Worm (Caenorhabditis elegans) whole organism, late embryonic: ENCODE data around the gene F46C5.9.
A peak's percentile ranks its signal among the peaks of the same experiment; 100 is the strongest.

Source experiments
- C38D4.7 ChIP-seq: fragments of 200-800 bp; sonication (Bioruptor generic); optimal IDR thresholded peaks from 2 replicates; lab custom pipeline; 2018; ENCODE audit warnings: mild to moderate bottlenecking, missing genetic modification characterization, moderate library complexity, missing compliant biosample characterization
- F13H6.1 ChIP-seq: sonication (generic microtip); optimal IDR thresholded peaks from 2 replicates; lab custom pipeline; 2016; ENCODE audit warnings: missing genetic modification characterization, missing compliant biosample characterization
- K09A11.1 ChIP-seq: sonication (generic microtip); optimal IDR thresholded peaks from 2 replicates; lab custom pipeline; 2017; ENCODE audit warnings: antibody characterized with exemption, mild to moderate bottlenecking, missing genetic modification characterization, missing compliant biosample characterization; ENCODE audit not compliant: insufficient read depth
- T23F11.4 ChIP-seq: fragments of 200-800 bp; sonication (Bioruptor generic); optimal IDR thresholded peaks from 2 replicates; lab custom pipeline; 2018; ENCODE audit warnings: mild to moderate bottlenecking, missing genetic modification characterization, missing compliant biosample characterization
- ahr-1 ChIP-seq: sonication (generic microtip); optimal IDR thresholded peaks from 2 replicates; lab custom pipeline; 2016; ENCODE audit warnings: missing genetic modification characterization, missing compliant biosample characterization
- ama-1 ChIP-seq: fragments of 150-350 bp; optimal IDR thresholded peaks from 2 replicates; lab custom pipeline; 2014
- ceh-14 ChIP-seq: sonication (generic microtip); optimal IDR thresholded peaks from 2 replicates; lab custom pipeline; 2016; ENCODE audit warnings: missing genotype, missing genetic modification characterization, missing compliant biosample characterization
- ceh-18 ChIP-seq: sonication (generic microtip); optimal IDR thresholded peaks from 2 replicates; lab custom pipeline; 2016; ENCODE audit warnings: missing genetic modification characterization, missing compliant biosample characterization
- ceh-19 ChIP-seq: fragments of 200-800 bp; sonication (Bioruptor generic); optimal IDR thresholded peaks from 2 replicates; lab custom pipeline; 2018; ENCODE audit warnings: mild to moderate bottlenecking, missing genetic modification characterization, missing compliant biosample characterization
- ceh-2 ChIP-seq: sonication (generic microtip); optimal IDR thresholded peaks from 2 replicates; lab custom pipeline; 2016; ENCODE audit warnings: missing genotype, missing genetic modification characterization, missing compliant biosample characterization
- ceh-24 ChIP-seq: sonication (generic microtip); optimal IDR thresholded peaks from 2 replicates; lab custom pipeline; 2016; ENCODE audit warnings: mild to moderate bottlenecking, missing genetic modification characterization, missing compliant biosample characterization
- ceh-30 ChIP-seq: fragments of 150-350 bp; optimal IDR thresholded peaks from 2 replicates; lab custom pipeline; 2014; ENCODE audit warnings: missing biosample characterization, missing genetic modification characterization
- ceh-31 ChIP-seq: sonication (generic microtip); optimal IDR thresholded peaks from 2 replicates; lab custom pipeline; 2016; ENCODE audit warnings: missing genetic modification characterization, missing compliant biosample characterization
- ceh-34 ChIP-seq: sonication (generic microtip); optimal IDR thresholded peaks from 2 replicates; lab custom pipeline; 2016; ENCODE audit warnings: mild to moderate bottlenecking, missing genetic modification characterization, missing compliant biosample characterization
- ceh-45 ChIP-seq: fragments of 200-800 bp; sonication (Bioruptor generic); IDR thresholded peaks from 2 replicates; pipeline ENCODE4 v1.3.6; 2022; ENCODE audit warnings: missing genetic modification reagents, missing genetic modification characterization, missing compliant biosample characterization
- ceh-48 ChIP-seq: sonication (generic microtip); optimal IDR thresholded peaks from 2 replicates; lab custom pipeline; 2016; ENCODE audit warnings: missing genetic modification characterization, inconsistent platforms, missing compliant biosample characterization
- dmd-4 ChIP-seq: sonication (generic microtip); optimal IDR thresholded peaks from 2 replicates; lab custom pipeline; 2016; ENCODE audit warnings: borderline replicate concordance, missing genetic modification characterization, missing compliant biosample characterization
- dve-1 ChIP-seq: sonication (generic microtip); optimal IDR thresholded peaks from 2 replicates; lab custom pipeline; 2017; ENCODE audit warnings: antibody characterized with exemption, mild to moderate bottlenecking, missing genetic modification characterization, missing compliant biosample characterization
- elt-2 ChIP-seq: sonication (generic microtip); optimal IDR thresholded peaks from 2 replicates; lab custom pipeline; 2016; ENCODE audit warnings: missing genetic modification reagents, missing genetic modification characterization, missing compliant biosample characterization
- elt-4 ChIP-seq: sonication (generic microtip); optimal IDR thresholded peaks from 2 replicates; lab custom pipeline; 2016; ENCODE audit warnings: missing genetic modification characterization, missing compliant biosample characterization
- ets-4 ChIP-seq: sonication (generic microtip); optimal IDR thresholded peaks from 2 replicates; lab custom pipeline; 2016; ENCODE audit warnings: missing genetic modification characterization, missing compliant biosample characterization
- eyg-1 ChIP-seq: sonication (generic microtip); optimal IDR thresholded peaks from 2 replicates; lab custom pipeline; 2016; ENCODE audit warnings: missing genotype, missing genetic modification characterization, missing compliant biosample characterization
- fax-1 ChIP-seq: sonication (generic microtip); optimal IDR thresholded peaks from 2 replicates; lab custom pipeline; 2016; ENCODE audit warnings: missing genotype, missing genetic modification characterization, missing compliant biosample characterization
- fkh-10 ChIP-seq: fragments of 150-350 bp; optimal IDR thresholded peaks from 2 replicates; lab custom pipeline; 2014; ENCODE audit warnings: missing biosample characterization, missing genetic modification reagents, missing genetic modification characterization
- hlh-30 ChIP-seq: sonication (generic microtip); optimal IDR thresholded peaks from 2 replicates; lab custom pipeline; 2017; ENCODE audit warnings: antibody characterized with exemption, missing genetic modification characterization, missing compliant biosample characterization; ENCODE audit not compliant: insufficient read depth
- hlh-8 ChIP-seq: sonication (generic microtip); optimal IDR thresholded peaks from 2 replicates; lab custom pipeline; 2016; ENCODE audit warnings: missing genotype, missing genetic modification characterization, missing compliant biosample characterization
- lin-11 ChIP-seq: fragments of 200-800 bp; sonication (Bioruptor generic); optimal IDR thresholded peaks from 2 replicates; lab custom pipeline; 2018; ENCODE audit warnings: mild to moderate bottlenecking, missing genetic modification characterization, missing compliant biosample characterization
- madf-2 ChIP-seq: sonication (generic microtip); optimal IDR thresholded peaks from 2 replicates; lab custom pipeline; 2017; ENCODE audit warnings: missing genetic modification characterization, missing compliant biosample characterization
- mec-3 ChIP-seq: sonication (generic microtip); optimal IDR thresholded peaks from 2 replicates; lab custom pipeline; 2016; ENCODE audit warnings: borderline replicate concordance, missing genetic modification characterization, missing compliant biosample characterization
- nfya-1 ChIP-seq: sonication (generic microtip); optimal IDR thresholded peaks from 2 replicates; lab custom pipeline; 2017; ENCODE audit warnings: missing genetic modification characterization, mild to moderate bottlenecking, missing compliant biosample characterization, antibody characterized with exemption, moderate library complexity
- npax-4 ChIP-seq: sonication (generic microtip); optimal IDR thresholded peaks from 2 replicates; lab custom pipeline; 2016; ENCODE audit warnings: missing genetic modification characterization, missing compliant biosample characterization
- pag-3 ChIP-seq: sonication (generic microtip); optimal IDR thresholded peaks from 2 replicates; lab custom pipeline; 2016; ENCODE audit warnings: missing compliant biosample characterization, missing genetic modification characterization, borderline replicate concordance
- pat-9 ChIP-seq: fragments of 200-800 bp; sonication (Bioruptor generic); optimal IDR thresholded peaks from 2 replicates; lab custom pipeline; 2018; ENCODE audit warnings: mild to moderate bottlenecking, missing genetic modification characterization, moderate library complexity, missing compliant biosample characterization
- pax-1 ChIP-seq: fragments of 150-350 bp; optimal IDR thresholded peaks from 2 replicates; lab custom pipeline; 2014; ENCODE audit warnings: missing biosample characterization, missing genetic modification characterization
- pha-2 ChIP-seq: sonication (generic microtip); optimal IDR thresholded peaks from 2 replicates; lab custom pipeline; 2017; ENCODE audit warnings: mild to moderate bottlenecking, missing genetic modification characterization, missing compliant biosample characterization
- pqm-1 ChIP-seq: sonication (generic microtip); optimal IDR thresholded peaks from 2 replicates; lab custom pipeline; 2016; ENCODE audit warnings: missing genetic modification characterization, missing compliant biosample characterization
- pros-1 ChIP-seq: fragments of 150-350 bp; optimal IDR thresholded peaks from 2 replicates; lab custom pipeline; 2014; ENCODE audit warnings: missing biosample characterization, missing genetic modification reagents, missing genetic modification characterization
- ref-2 ChIP-seq: sonication (generic microtip); optimal IDR thresholded peaks from 2 replicates; lab custom pipeline; 2016; ENCODE audit warnings: missing genetic modification characterization, missing compliant biosample characterization
- rnt-1 ChIP-seq: sonication (generic microtip); optimal IDR thresholded peaks from 2 replicates; lab custom pipeline; 2016; ENCODE audit warnings: missing genetic modification characterization, missing compliant biosample characterization
- sdc-2 ChIP-seq: sonication (generic microtip); optimal IDR thresholded peaks from 2 replicates; lab custom pipeline; 2016; ENCODE audit warnings: missing genotype, missing genetic modification characterization, missing compliant biosample characterization
- sox-4 ChIP-seq: sonication (generic microtip); optimal IDR thresholded peaks from 2 replicates; lab custom pipeline; 2017; ENCODE audit warnings: mild to moderate bottlenecking, missing genetic modification characterization, inconsistent platforms, missing compliant biosample characterization
- tbx-2 ChIP-seq: sonication (generic microtip); optimal IDR thresholded peaks from 2 replicates; lab custom pipeline; 2016; ENCODE audit warnings: missing genetic modification characterization, missing compliant biosample characterization
- unc-3 ChIP-seq, 2 experiments: fragments of 200-800 bp in 1 of 2; sonication (Bioruptor generic) in 1 of 2; sonication (generic microtip) in 1 of 2; conservative IDR thresholded peaks in 1 of 2; optimal IDR thresholded peaks in 1 of 2; 2 replicates each; pipeline versions ENCODE4 v1.3.6 to Lab custom; 2016 to 2022; ENCODE audit warnings: missing compliant biosample characterization in 2 of 2, missing genetic modification characterization in 2 of 2, missing genetic modification reagents in 1 of 2
- unc-55 ChIP-seq: sonication (generic microtip); optimal IDR thresholded peaks from 2 replicates; lab custom pipeline; 2017; ENCODE audit warnings: missing biosample characterization, missing genetic modification reagents, missing genetic modification characterization
- unc-86 ChIP-seq: sonication (generic microtip); optimal IDR thresholded peaks from 2 replicates; lab custom pipeline; 2016; ENCODE audit warnings: missing genetic modification characterization, missing compliant biosample characterization
- ztf-16 ChIP-seq: sonication (generic microtip); optimal IDR thresholded peaks from 2 replicates; lab custom pipeline; 2017; ENCODE audit warnings: missing genetic modification characterization, missing compliant biosample characterization

Gene F46C5.9

ce11 chrII:8789828-8790558 is 20.5 kb downstream of the F46C5.9 start, which contains the start of gene F07H5.13:
F07H5.13 (plus strand) TSS chrII:8790557.
- peak; percentile 31 for TF ChIP-seq elt-2 (tag; lab: Kevin White, UChicago)
- TF ChIP-seq fax-1 (tag; lab: Kevin White, UChicago), result no peak
- no peak for TF ChIP-seq T23F11.4 (GFP tag; lab: Kevin White, UChicago)
- peak; percentile 75 for TF ChIP-seq ama-1 (lab: Kevin White, UChicago)
- 0 out of 2 replicates have a peak, but pooled peaks have one; percentile 12 for TF ChIP-seq ceh-45

DNA sequence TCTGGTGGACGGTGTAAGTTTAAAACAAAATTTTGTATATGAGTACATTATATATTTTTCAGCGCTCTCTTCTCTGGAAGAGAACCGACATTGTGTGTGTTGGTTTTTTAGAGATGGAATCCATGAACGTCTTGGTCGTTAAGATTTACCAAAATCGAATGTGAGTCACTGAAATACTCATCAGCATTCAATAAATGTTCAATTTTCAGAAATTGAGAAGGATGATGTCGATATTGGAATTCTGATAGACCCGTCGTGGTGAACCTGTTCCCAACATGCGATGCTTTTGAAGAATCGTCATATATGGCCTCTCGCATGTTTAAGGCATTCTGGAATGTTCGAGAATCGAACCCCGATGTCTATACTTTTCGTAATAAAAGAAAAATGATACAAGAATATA is 21.8 kb downstream of the F46C5.9 start:
- TF ChIP-seq ceh-24 (tag; lab: Kevin White, UChicago) (no peak), unc-55 (GFP tag; lab: Kevin White, UChicago) (no peak), ceh-2 (tag; lab: Kevin White, UChicago) (no peak)

- no peak for TF ChIP-seq sox-4 (tag; lab: Kevin White, UChicago)
- peak; percentile 67 for TF ChIP-seq elt-2 (tag; lab: Kevin White, UChicago)
- no peak for TF ChIP-seq fax-1 (tag; lab: Kevin White, UChicago)
- TF ChIP-seq hlh-8 (tag; lab: Kevin White, UChicago), result no peak
- peak; percentile 91 for TF ChIP-seq ceh-31 (tag; lab: Kevin White, UChicago)
- TF ChIP-seq nfya-1, result peak; percentile 94
- peak; percentile 91 for TF ChIP-seq ceh-48 (tag; lab: Kevin White, UChicago)
- TF ChIP-seq ceh-14 (tag; lab: Kevin White, UChicago), result peak; percentile 67
- TF ChIP-seq ztf-16 (tag; lab: Kevin White, UChicago), result peak; percentile 13
- TF ChIP-seq K09A11.1 (tag; lab: Kevin White, UChicago), result peak; percentile 50
- peak; percentile 100 for TF ChIP-seq hlh-30 (tag; lab: Kevin White, UChicago)
- TF ChIP-seq ets-4 (tag; lab: Kevin White, UChicago), result peak; percentile 66
- TF ChIP-seq dmd-4 (tag; lab: Kevin White, UChicago), result no peak
- peak; percentile 50 for TF ChIP-seq ref-2
- TF ChIP-seq pax-1 (tag; lab: Kevin White, UChicago), result peak; percentile 82
- no peak for TF ChIP-seq npax-4 (tag; lab: Kevin White, UChicago)
- peak; percentile 6 for TF ChIP-seq ceh-19
- peak; percentile 36 for TF ChIP-seq sdc-2 (tag; lab: Kevin White, UChicago)
- TF ChIP-seq elt-4 (tag; lab: Kevin White, UChicago), result no peak
- no peak for TF ChIP-seq unc-86
- TF ChIP-seq eyg-1 (tag; lab: Kevin White, UChicago), result no peak
- no peak for TF ChIP-seq lin-11
- peak; percentile 66 for TF ChIP-seq ceh-2 (tag; lab: Kevin White, UChicago)
- TF ChIP-seq dve-1 (tag; lab: Kevin White, UChicago), result peak; percentile 75
- TF ChIP-seq ceh-24 (tag; lab: Kevin White, UChicago), result no peak
- peak; percentile 1 for TF ChIP-seq madf-2 (tag; lab: Kevin White, UChicago)
- peak; percentile 95 for TF ChIP-seq rnt-1 (tag; lab: Kevin White, UChicago)
- no peak for TF ChIP-seq unc-3 (GFP tag; conservative IDR thresholded peaks at IDR 0.05; lab: Robert Waterston, UW)
- TF ChIP-seq unc-3 (tag; optimal IDR thresholded peaks at IDR 0.05; lab: Kevin White, UChicago), result no peak
- no peak for TF ChIP-seq ahr-1
- peak; percentile 11 for TF ChIP-seq fkh-10 (GFP tag; lab: Kevin White, UChicago)
- no peak for TF ChIP-seq pqm-1 (tag; lab: Kevin White, UChicago)
- TF ChIP-seq F13H6.1 (tag; lab: Kevin White, UChicago), result peak; percentile 35
- TF ChIP-seq ama-1 (lab: Kevin White, UChicago), result peak; percentile 55
- TF ChIP-seq C38D4.7 (GFP tag; lab: Kevin White, UChicago), result no peak
- no peak for TF ChIP-seq pag-3 (tag; lab: Kevin White, UChicago)
- TF ChIP-seq ceh-34 (tag; lab: Kevin White, UChicago), result peak; percentile 66
- TF ChIP-seq tbx-2 (tag; lab: Kevin White, UChicago), result peak; percentile 50
- no peak for TF ChIP-seq ceh-30
- peak; percentile 88 for TF ChIP-seq ceh-18 (tag; lab: Kevin White, UChicago)
- no peak for TF ChIP-seq pat-9 (tag; lab: Kevin White, UChicago)
- peak; percentile 48 for TF ChIP-seq pros-1 (tag; lab: Kevin White, UChicago)
- TF ChIP-seq pha-2, result peak; percentile 33
- no peak for TF ChIP-seq mec-3 (tag; lab: Kevin White, UChicago)
Measured at ce11 chrII:8787376-8787775, 23.2 kb downstream of the F46C5.9 start.
